Worm (Caenorhabditis elegans) whole organism, L1 larva: ENCODE data around the gene pab-2.

Source experiments
- ama-1 ChIP-seq: fragments of 150-350 bp; optimal IDR thresholded peaks from 2 replicates; lab custom pipeline; 2014
- ceh-63 ChIP-seq: fragments of 200-800 bp; sonication (Bioruptor generic); optimal IDR thresholded peaks from 2 replicates; lab custom pipeline; 2018; ENCODE audit warnings: mild to moderate bottlenecking, missing genetic modification characterization, missing compliant biosample characterization
- ceh-82 ChIP-seq, 3 experiments: fragments of 150-350 bp in 1 of 3; sonication (generic microtip) in 2 of 3; optimal IDR thresholded peaks; 2 replicates each; lab custom pipeline; 2014 to 2017; ENCODE audit warnings: missing biosample characterization in 3 of 3, missing genetic modification characterization in 3 of 3
- lin-35 ChIP-seq, 2 experiments: fragments of 150-350 bp; optimal IDR thresholded peaks; 2 replicates each; lab custom pipeline; 2014; ENCODE audit warnings: missing biosample characterization in 2 of 2, missing genetic modification characterization in 2 of 2, missing genetic modification reagents in 2 of 2
- nhr-71 ChIP-seq: sonication (generic microtip); optimal IDR thresholded peaks from 2 replicates; lab custom pipeline; 2016; ENCODE audit warnings: mild to moderate bottlenecking, missing genetic modification characterization, moderate library complexity, missing compliant biosample characterization
- pqm-1 ChIP-seq: sonication (generic microtip); optimal IDR thresholded peaks from 3 replicates; lab custom pipeline; 2017; ENCODE audit warnings: missing biosample characterization, missing genetic modification characterization
- snpc-4 ChIP-seq: fragments of 150-350 bp; optimal IDR thresholded peaks from 2 replicates; lab custom pipeline; 2014; ENCODE audit warnings: missing biosample characterization, missing genetic modification characterization
- sup-37 ChIP-seq: fragments of 200-800 bp; sonication (Bioruptor generic); optimal IDR thresholded peaks from 2 replicates; lab custom pipeline; 2018; ENCODE audit warnings: mild to moderate bottlenecking, missing genetic modification characterization, missing compliant biosample characterization

- TF ChIP-seq pqm-1 (tag; lab: Kevin White, UChicago) = no peak
- no peak for TF ChIP-seq ceh-63 (GFP tag; lab: Kevin White, UChicago)
- no peak for TF ChIP-seq ama-1 (lab: Kevin White, UChicago)
- no peak for TF ChIP-seq ceh-82 (tag; optimal IDR thresholded peaks at IDR 0.05; lab: Kevin White, UChicago)
- TF ChIP-seq sup-37 (GFP tag; lab: Kevin White, UChicago) = no peak
- TF ChIP-seq snpc-4 = no peak
- TF ChIP-seq lin-35 (GFP tag; optimal IDR thresholded peaks at IDR 0.05; lab: Kevin White, UChicago) = no peak
- TF ChIP-seq nhr-71 (tag; lab: Kevin White, UChicago) = no peak
Measured at ce11 chrX:13500568-13500967, 26.6 kb downstream of the pab-2 start, which contains the start of gene sad-1.
